Fruit fly (Drosophila melanogaster) whole organism, pupa: ENCODE data around the gene Pka-C1.
A peak's percentile ranks its signal among the peaks of the same experiment; 100 is the strongest.

Experiments used
- CG13204 ChIP-seq: fragments of 200-800 bp; sonication (Bioruptor generic); optimal IDR thresholded peaks from 2 replicates; lab custom pipeline; 2018; ENCODE audit warnings: missing biosample characterization, mild to moderate bottlenecking, missing genetic modification characterization, moderate library complexity
- CG14655 ChIP-seq: fragments of 200-800 bp; sonication (Bioruptor generic); optimal IDR thresholded peaks from 3 replicates; lab custom pipeline; 2017; ENCODE audit warnings: mild to moderate bottlenecking, missing biosample characterization, missing genetic modification reagents, missing genetic modification characterization
- CG15710 ChIP-seq: fragments of 200-800 bp; sonication (Bioruptor generic); optimal IDR thresholded peaks from 2 replicates; lab custom pipeline; 2018; ENCODE audit warnings: missing biosample characterization, mild to moderate bottlenecking, missing genetic modification characterization, moderate library complexity
- CG17806 ChIP-seq: fragments of 200-800 bp; sonication (Bioruptor generic); optimal IDR thresholded peaks from 2 replicates; lab custom pipeline; 2018; ENCODE audit warnings: missing biosample characterization, mild to moderate bottlenecking, missing genetic modification characterization, moderate library complexity
- CG32121 ChIP-seq: fragments of 200-800 bp; sonication (Bioruptor generic); IDR thresholded peaks from 2 replicates; pipeline ENCODE4 v1.3.6; 2022; ENCODE audit warnings: missing biosample characterization, missing genetic modification characterization
- D1 ChIP-seq: fragments of 200-800 bp; sonication (Bioruptor generic); optimal IDR thresholded peaks from 2 replicates; lab custom pipeline; 2018; ENCODE audit warnings: missing biosample characterization, mild to moderate bottlenecking, missing genetic modification characterization, moderate library complexity
- EcR ChIP-seq: fragments of 200-800 bp; sonication (Bioruptor generic); optimal IDR thresholded peaks from 3 replicates; lab custom pipeline; 2019; ENCODE audit warnings: missing biosample characterization, missing genetic modification characterization, mild to moderate bottlenecking, moderate library complexity, missing genetic modification reagents
- Ets98B ChIP-seq: fragments of 200-800 bp; sonication (Bioruptor generic); IDR thresholded peaks from 2 replicates; pipeline ENCODE4 v1.3.6; 2022; ENCODE audit warnings: missing biosample characterization, missing genetic modification characterization
- Snoo ChIP-seq: fragments of 200-800 bp; sonication (Bioruptor generic); optimal IDR thresholded peaks from 3 replicates; lab custom pipeline; 2017; ENCODE audit warnings: missing biosample characterization, mild to moderate bottlenecking, missing genetic modification characterization, inconsistent platforms
- rn ChIP-seq: fragments of 200-800 bp; sonication (Bioruptor generic); IDR thresholded peaks from 2 replicates; pipeline ENCODE4 v1.3.6; 2022; ENCODE audit warnings: missing biosample characterization, missing genetic modification characterization

dm6 chr2L:9633098-9633497 lies 66.0 kb downstream of the Pka-C1 start:
- TF ChIP-seq D1 (tag; lab: Kevin White, UChicago) (no peak), CG32121 (no peak), Snoo (tag; lab: Kevin White, UChicago) (no peak), CG14655 (GFP tag; lab: Kevin White, UChicago) (no peak), CG17806 (no peak), EcR (no peak), CG15710 (no peak), rn (GFP tag; lab: Robert Waterston, UW) (no peak), CG13204 (GFP tag; lab: Kevin White, UChicago) (no peak), Ets98B (peak; percentile 33; the same call in 1 of the 2 replicates)
